Fruit fly (Drosophila melanogaster): ENCODE data around the gene CG31869.
A peak's percentile ranks its signal among the peaks of the same experiment; 100 is the strongest.

CG31869 gene

dm6 chr2L:10850320-10850990 lies 49.5 kb upstream of the CG31869 start, which contains the start of gene porin (continued):
- TF ChIP-seq Nf-YB (GFP tag; optimal IDR thresholded peaks at IDR 0.05) = peak; percentile 9
- peak; percentile 9 for TF ChIP-seq CG10979 (tag; optimal IDR thresholded peaks at IDR 0.05)
- TF ChIP-seq pita (GFP tag; optimal IDR thresholded peaks at IDR 0.05) = no peak
- TF ChIP-seq unc-4 (GFP tag; IDR thresholded peaks at IDR 0.05; ENCODE audit: partially characterized antibody) = no peak
- TF ChIP-seq kay (GFP tag; optimal IDR thresholded peaks at IDR 0.05) = no peak
- no peak for TF ChIP-seq HLH54F (GFP tag; optimal IDR thresholded peaks at IDR 0.05)
- peak; percentile 15 for TF ChIP-seq NK7.1 (GFP tag; optimal IDR thresholded peaks at IDR 0.05)
- TF ChIP-seq CG15601 (tag; optimal IDR thresholded peaks at IDR 0.05) = peak; percentile 25
- TF ChIP-seq CHES-1-like (GFP tag; optimal IDR thresholded peaks at IDR 0.05) = peak; percentile 11
- TF ChIP-seq CG9727 (GFP tag; optimal IDR thresholded peaks at IDR 0.05) = peak; percentile 2
- peak; percentile 100 for TF ChIP-seq Myb (GFP tag; optimal IDR thresholded peaks at IDR 0.05)
- TF ChIP-seq gfzf (GFP tag; optimal IDR thresholded peaks at IDR 0.05) = peak; percentile 98
- no peak for TF ChIP-seq pho (GFP tag; optimal IDR thresholded peaks at IDR 0.05)
- TF ChIP-seq CG2678 (tag; optimal IDR thresholded peaks at IDR 0.05) = peak; percentile 7
- TF ChIP-seq CG3995 (GFP tag; optimal IDR thresholded peaks at IDR 0.05) = peak; percentile 65
- TF ChIP-seq CG12299 (tag; optimal IDR thresholded peaks at IDR 0.05) = peak; percentile 10
- TF ChIP-seq Elba2 (GFP tag; optimal IDR thresholded peaks at IDR 0.05) = peak; percentile 30
- peak in 1 of 2 experiments; percentile 6 for TF ChIP-seq dpn (GFP tag; optimal IDR thresholded peaks at IDR 0.05)
- no peak for TF ChIP-seq Sox102F (GFP tag; optimal IDR thresholded peaks at IDR 0.05)
- TF ChIP-seq Deaf1 (tag; optimal IDR thresholded peaks at IDR 0.05) = no peak
- peak; percentile 17; the same call in 1 of the 2 replicates for TF ChIP-seq MBD-R2 (GFP tag; IDR thresholded peaks at IDR 0.05)
- TF ChIP-seq Aef1 (GFP tag; IDR thresholded peaks at IDR 0.05) = no peak
- TF ChIP-seq Bdp1 (GFP tag; optimal IDR thresholded peaks at IDR 0.05) = no peak
- TF ChIP-seq vvl (GFP tag; IDR thresholded peaks at IDR 0.05) = no peak
- peak; percentile 84 for TF ChIP-seq CG1603 (tag; optimal IDR thresholded peaks at IDR 0.05)
- TF ChIP-seq fru (optimal IDR thresholded peaks at IDR 0.05) = no peak
- TF ChIP-seq cwo (GFP tag; optimal IDR thresholded peaks at IDR 0.05) = no peak
- TF ChIP-seq CTCF (GFP tag; optimal IDR thresholded peaks at IDR 0.05) = peak; percentile 9
- no peak for TF ChIP-seq fd64A (GFP tag; optimal IDR thresholded peaks at IDR 0.05)
- TF ChIP-seq CG14710 (tag; optimal IDR thresholded peaks at IDR 0.05) = peak; percentile 65
- peak; percentile 84 for TF ChIP-seq Lhr (GFP tag; optimal IDR thresholded peaks at IDR 0.05)
- TF ChIP-seq bbx (GFP tag; IDR thresholded peaks at IDR 0.05; ENCODE audit: partially characterized antibody) = peak; percentile 67
- peak; percentile 31 for TF ChIP-seq CG8924 (tag; optimal IDR thresholded peaks at IDR 0.05)
- TF ChIP-seq CG17829 (tag; optimal IDR thresholded peaks at IDR 0.05) = peak; percentile 49
- peak; percentile 85 for TF ChIP-seq cg (GFP tag; optimal IDR thresholded peaks at IDR 0.05)
- TF ChIP-seq CG32772 (GFP tag; IDR thresholded peaks at IDR 0.05) = no peak
- TF ChIP-seq Jarid2 (GFP tag; optimal IDR thresholded peaks at IDR 0.05) = peak; percentile 60
- no peak for TF ChIP-seq B-H2 (GFP tag; optimal IDR thresholded peaks at IDR 0.05)
- TF ChIP-seq dimm (GFP tag; IDR thresholded peaks at IDR 0.05) = no peak
- no peak for TF ChIP-seq Gug (GFP tag; IDR thresholded peaks at IDR 0.05)
- no peak for TF ChIP-seq H15 (GFP tag; IDR thresholded peaks at IDR 0.05)
- TF ChIP-seq sna (GFP tag; IDR thresholded peaks at IDR 0.05; ENCODE audit: partially characterized antibody) = no peak
- TF ChIP-seq zen (tag; optimal IDR thresholded peaks at IDR 0.05) = peak; percentile 53
- no peak for TF ChIP-seq tap (tag; optimal IDR thresholded peaks at IDR 0.05)
- peak; percentile 27 for TF ChIP-seq salm (tag; optimal IDR thresholded peaks at IDR 0.05)
- no peak for TF ChIP-seq CG14965 (GFP tag; optimal IDR thresholded peaks at IDR 0.05; ENCODE audit: borderline replicate concordance)
- peak; percentile 87 for TF ChIP-seq exex (tag; optimal IDR thresholded peaks at IDR 0.05)
- peak; percentile 46 for TF ChIP-seq BEAF-32 (GFP tag; optimal IDR thresholded peaks at IDR 0.05)
- TF ChIP-seq CG31441 (GFP tag; IDR thresholded peaks at IDR 0.05) = peak; percentile 33; the same call in 1 of the 2 replicates
- TF ChIP-seq CG11695 (GFP tag; IDR thresholded peaks at IDR 0.05) = 0 out of 3 replicates have a peak, but pooled peaks have one; percentile 9
